Fruit fly (Drosophila melanogaster) whole organism, embryonic: ENCODE results near the gene CG11374.

Experiments
- Abd-B ChIP-seq: fragments of 200-800 bp; sonication (Bioruptor generic); optimal IDR thresholded peaks from 2 replicates; lab custom pipeline; 2018; ENCODE audit warnings: missing biosample characterization, mild to moderate bottlenecking, missing genetic modification characterization, moderate library complexity
- Bdp1 ChIP-seq: fragments of 200-800 bp; sonication (Bioruptor generic); optimal IDR thresholded peaks from 3 replicates; lab custom pipeline; 2016; ENCODE audit warnings: missing biosample characterization, missing genetic modification characterization
- CG10543 ChIP-seq: fragments of 200-800 bp; sonication (Bioruptor generic); optimal IDR thresholded peaks from 3 replicates; lab custom pipeline; 2017; ENCODE audit warnings: missing biosample characterization, mild to moderate bottlenecking, missing genetic modification characterization, moderate library complexity
- CG1233 ChIP-seq: fragments of 200-800 bp; sonication (Bioruptor generic); optimal IDR thresholded peaks from 4 replicates; lab custom pipeline; 2018; ENCODE audit warnings: missing biosample characterization, mild to moderate bottlenecking, missing genetic modification characterization
- CG13296 ChIP-seq: fragments of 200-800 bp; sonication (Bioruptor generic); optimal IDR thresholded peaks from 3 replicates; lab custom pipeline; 2018; ENCODE audit warnings: missing biosample characterization, mild to moderate bottlenecking, missing genetic modification characterization
- CG14441 ChIP-seq: fragments of 200-800 bp; sonication (Bioruptor generic); IDR thresholded peaks from 2 replicates; pipeline ENCODE4 v1.3.6; 2022; ENCODE audit warnings: missing biosample characterization, missing genetic modification characterization
- CG14965 ChIP-seq: fragments of 200-800 bp; sonication (Bioruptor generic); optimal IDR thresholded peaks from 2 replicates; lab custom pipeline; 2016; ENCODE audit warnings: missing biosample characterization, missing genetic modification characterization, borderline replicate concordance
- CG1647 ChIP-seq: fragments of 200-800 bp; sonication (Bioruptor generic); optimal IDR thresholded peaks from 3 replicates; lab custom pipeline; 2016; ENCODE audit warnings: missing biosample characterization, missing genetic modification characterization
- CG16863 ChIP-seq: fragments of 200-800 bp; sonication (Bioruptor generic); optimal IDR thresholded peaks from 3 replicates; lab custom pipeline; 2016; ENCODE audit warnings: missing biosample characterization, missing genetic modification characterization
- CG17568 ChIP-seq: fragments of 200-800 bp; sonication (Bioruptor generic); optimal IDR thresholded peaks from 2 replicates; lab custom pipeline; 2018; ENCODE audit warnings: missing biosample characterization, mild to moderate bottlenecking, missing genetic modification characterization, moderate library complexity
- CG17829 ChIP-seq: fragments of 200-800 bp; optimal IDR thresholded peaks from 2 replicates; lab custom pipeline; 2019; ENCODE audit warnings: missing biosample characterization, mild to moderate bottlenecking, missing genetic modification characterization, moderate library complexity
- CG2129 ChIP-seq: fragments of 200-800 bp; sonication (Bioruptor generic); IDR thresholded peaks from 2 replicates; pipeline ENCODE4 v1.3.6; 2022; ENCODE audit warnings: missing biosample characterization, missing genetic modification characterization; ENCODE audit not compliant: partially characterized antibody
- CG30431 ChIP-seq: fragments of 200-800 bp; sonication (Bioruptor generic); optimal IDR thresholded peaks from 2 replicates; lab custom pipeline; 2017; ENCODE audit warnings: missing biosample characterization, missing genetic modification characterization
- CG3163 ChIP-seq: fragments of 200-800 bp; sonication (Bioruptor generic); optimal IDR thresholded peaks from 3 replicates; lab custom pipeline; 2016; ENCODE audit warnings: missing biosample characterization, missing genetic modification characterization
- CG3407 ChIP-seq: fragments of 200-800 bp; sonication (Bioruptor generic); optimal IDR thresholded peaks from 2 replicates; lab custom pipeline; 2018; ENCODE audit warnings: missing biosample characterization, mild to moderate bottlenecking, missing genetic modification characterization
- CG4707 ChIP-seq: fragments of 200-800 bp; sonication (Bioruptor generic); optimal IDR thresholded peaks from 2 replicates; lab custom pipeline; 2018; ENCODE audit warnings: missing biosample characterization, mild to moderate bottlenecking, missing genetic modification characterization, moderate library complexity
- CG4820 ChIP-seq: fragments of 200-800 bp; sonication (Bioruptor generic); optimal IDR thresholded peaks from 3 replicates; lab custom pipeline; 2016; ENCODE audit warnings: missing biosample characterization, missing genetic modification characterization
- CG7839 ChIP-seq: fragments of 200-800 bp; sonication (Bioruptor generic); optimal IDR thresholded peaks from 3 replicates; lab custom pipeline; 2018; ENCODE audit warnings: missing biosample characterization, mild to moderate bottlenecking, missing genetic modification characterization, moderate library complexity
- CG8281 ChIP-seq: fragments of 200-800 bp; sonication (Bioruptor generic); optimal IDR thresholded peaks from 2 replicates; lab custom pipeline; 2018; ENCODE audit warnings: missing biosample characterization, mild to moderate bottlenecking, missing genetic modification characterization, moderate library complexity
- CG8359 ChIP-seq: fragments of 200-800 bp; sonication (Bioruptor generic); optimal IDR thresholded peaks from 2 replicates; lab custom pipeline; 2017; ENCODE audit warnings: missing biosample characterization, mild to moderate bottlenecking, missing genetic modification characterization, borderline replicate concordance
- CG9876 ChIP-seq: fragments of 200-800 bp; sonication (Bioruptor generic); optimal IDR thresholded peaks from 2 replicates; lab custom pipeline; 2016; ENCODE audit warnings: missing biosample characterization, missing genetic modification characterization
- CG9932 ChIP-seq: fragments of 200-800 bp; sonication (Bioruptor generic); IDR thresholded peaks from 2 replicates; pipeline ENCODE4 v1.3.6; 2022; ENCODE audit warnings: missing biosample characterization, missing genetic modification characterization
- Dll ChIP-seq: fragments of 200-800 bp; sonication (Bioruptor generic); IDR thresholded peaks from 4 replicates; pipeline ENCODE4 v1.3.6; 2022; ENCODE audit warnings: missing biosample characterization, missing genetic modification characterization; ENCODE audit not compliant: partially characterized antibody
- Doc3 ChIP-seq: fragments of 200-800 bp; sonication (Bioruptor generic); IDR thresholded peaks from 3 replicates; pipeline ENCODE4 v1.3.6; 2022; ENCODE audit warnings: missing biosample characterization, missing genetic modification characterization; ENCODE audit not compliant: partially characterized antibody
- Dp ChIP-seq: fragments of 200-800 bp; sonication (Bioruptor generic); optimal IDR thresholded peaks from 2 replicates; lab custom pipeline; 2018; ENCODE audit warnings: missing biosample characterization, mild to moderate bottlenecking, missing genetic modification characterization, moderate library complexity
- Ets97D ChIP-seq: fragments of 200-800 bp; sonication (Bioruptor generic); optimal IDR thresholded peaks from 3 replicates; lab custom pipeline; 2016; ENCODE audit warnings: missing biosample characterization, missing genetic modification characterization
- Fer3 ChIP-seq: fragments of 200-800 bp; sonication (Bioruptor generic); optimal IDR thresholded peaks from 2 replicates; lab custom pipeline; 2018; ENCODE audit warnings: missing biosample characterization, mild to moderate bottlenecking, missing genetic modification characterization, moderate library complexity
- NK7.1 ChIP-seq: fragments of 200-800 bp; sonication (Bioruptor generic); optimal IDR thresholded peaks from 3 replicates; lab custom pipeline; 2016; ENCODE audit warnings: missing biosample characterization, missing genetic modification characterization
- Nf-YB ChIP-seq: fragments of 200-800 bp; sonication (Bioruptor generic); optimal IDR thresholded peaks from 3 replicates; lab custom pipeline; 2019; ENCODE audit warnings: missing biosample characterization, mild to moderate bottlenecking, missing genetic modification characterization, moderate library complexity
- Optix ChIP-seq: fragments of 200-800 bp; sonication (Bioruptor generic); IDR thresholded peaks from 3 replicates; pipeline ENCODE4 v1.3.6; 2022; ENCODE audit warnings: missing biosample characterization, missing genetic modification characterization
- Sin3A ChIP-seq: fragments of >200 bp; optimal IDR thresholded peaks from 2 replicates; lab custom pipeline; 2018
- Stat92E ChIP-seq, 3 experiments: fragments of >200 bp in 2 of 3; fragments of 200-800 bp in 1 of 3; sonication (Bioruptor generic) in 1 of 3; optimal IDR thresholded peaks; 2 replicates each; lab custom pipeline; 2017 to 2019; ENCODE audit warnings: missing biosample characterization in 3 of 3, missing genetic modification characterization in 3 of 3, mild to moderate bottlenecking in 1 of 3, moderate library complexity in 1 of 3
- Taf1 ChIP-seq: fragments of 200-800 bp; sonication (Bioruptor generic); IDR thresholded peaks from 2 replicates; pipeline ENCODE4 v1.3.6; 2022; ENCODE audit warnings: missing biosample characterization, missing genetic modification characterization
- chinmo ChIP-seq: fragments of 200-800 bp; sonication (Bioruptor generic); IDR thresholded peaks from 4 replicates; pipeline ENCODE4 v1.3.6; 2022; ENCODE audit warnings: missing biosample characterization, missing genetic modification characterization; ENCODE audit not compliant: partially characterized antibody
- fru ChIP-seq: fragments of >200 bp; optimal IDR thresholded peaks from 2 replicates; lab custom pipeline; 2017
- gce ChIP-seq: fragments of 200-800 bp; sonication (Bioruptor generic); IDR thresholded peaks from 3 replicates; pipeline ENCODE4 v1.3.6; 2022; ENCODE audit warnings: missing biosample characterization, missing genetic modification characterization
- hb ChIP-seq: fragments of 200-800 bp; sonication (Bioruptor generic); IDR thresholded peaks from 3 replicates; pipeline ENCODE4 v1.3.6; 2022; ENCODE audit warnings: missing biosample characterization, missing genetic modification characterization; ENCODE audit not compliant: partially characterized antibody
- lbe ChIP-seq: fragments of 200-800 bp; sonication (Bioruptor generic); optimal IDR thresholded peaks from 2 replicates; lab custom pipeline; 2016; ENCODE audit warnings: missing biosample characterization, mild to moderate bottlenecking, missing genetic modification characterization
- lilli ChIP-seq: fragments of 200-800 bp; sonication (Bioruptor generic); optimal IDR thresholded peaks from 3 replicates; lab custom pipeline; 2016; ENCODE audit warnings: missing biosample characterization, missing genetic modification characterization
- lov ChIP-seq, 2 experiments: fragments of 200-800 bp in 1 of 2; fragments of >200 bp in 1 of 2; sonication (Bioruptor generic) in 1 of 2; IDR thresholded peaks in 1 of 2; optimal IDR thresholded peaks in 1 of 2; 2 replicates in 1 of 2; 3 replicates in 1 of 2; pipeline versions ENCODE4 v1.3.6 to Lab custom; 2017 to 2022; ENCODE audit warnings: missing biosample characterization in 1 of 2, missing genetic modification characterization in 1 of 2
- mld ChIP-seq: fragments of 200-800 bp; sonication (Bioruptor generic); IDR thresholded peaks from 3 replicates; pipeline ENCODE4 v1.3.6; 2022; ENCODE audit warnings: missing biosample characterization, missing genetic modification characterization; ENCODE audit not compliant: partially characterized antibody
- nau ChIP-seq: fragments of 200-800 bp; sonication (Bioruptor generic); optimal IDR thresholded peaks from 3 replicates; lab custom pipeline; 2017; ENCODE audit warnings: missing biosample characterization, mild to moderate bottlenecking, missing genetic modification characterization, missing genetic modification reagents
- nmo ChIP-seq: fragments of 200-800 bp; sonication (Bioruptor generic); optimal IDR thresholded peaks from 2 replicates; lab custom pipeline; 2018; ENCODE audit warnings: missing biosample characterization, mild to moderate bottlenecking, missing genetic modification characterization, moderate library complexity
- pzg ChIP-seq: fragments of 200-800 bp; sonication (Bioruptor generic); optimal IDR thresholded peaks from 3 replicates; lab custom pipeline; 2018; ENCODE audit warnings: missing biosample characterization, mild to moderate bottlenecking, missing genetic modification characterization, moderate library complexity
- shn ChIP-seq: fragments of 200-800 bp; sonication (Bioruptor generic); optimal IDR thresholded peaks from 3 replicates; lab custom pipeline; 2016; ENCODE audit warnings: missing biosample characterization, missing genetic modification characterization
- sima ChIP-seq: fragments of 200-800 bp; sonication (Bioruptor generic); optimal IDR thresholded peaks from 2 replicates; lab custom pipeline; 2016; ENCODE audit warnings: missing biosample characterization, missing genetic modification characterization
- tin ChIP-seq: fragments of 200-800 bp; sonication (Bioruptor generic); optimal IDR thresholded peaks from 3 replicates; lab custom pipeline; 2016; ENCODE audit warnings: missing biosample characterization, missing genetic modification characterization
- zfh1 ChIP-seq: fragments of 200-800 bp; sonication (Bioruptor generic); IDR thresholded peaks from 3 replicates; pipeline ENCODE4 v1.3.6; 2022; ENCODE audit warnings: missing biosample characterization, missing genetic modification characterization

Gene CG11374

dm6 chr2L:72752-73435 is 3.3 kb upstream of the CG11374 start (continued):
- TF ChIP-seq tin (peak; percentile 40), fru (no peak), CG16863 (GFP tag; lab: Kevin White, UChicago) (peak; percentile 20), lov (optimal IDR thresholded peaks at IDR 0.05; lab: Kevin White, UChicago) (no peak), lov (GFP tag; IDR thresholded peaks at IDR 0.05; lab: Robert Waterston, UW) (peak; percentile 63; the same call in 1 of the 3 replicates), Abd-B (no peak), Fer3 (peak; percentile 34), CG10543 (no peak), CG8281 (no peak), nmo (GFP tag; lab: Kevin White, UChicago) (no peak), CG17568 (GFP tag; lab: Kevin White, UChicago) (no peak), sima (GFP tag; lab: Kevin White, UChicago) (no peak), lilli (GFP tag; lab: Kevin White, UChicago) (peak; percentile 71), Nf-YB (GFP tag; lab: Kevin White, UChicago) (no peak), nau (GFP tag; lab: Kevin White, UChicago) (no peak), zfh1 (GFP tag; lab: Robert Waterston, UW) (peak; percentile 13; the same call in 1 of the 3 replicates), CG7839 (peak; percentile 36), CG30431 (GFP tag; lab: Kevin White, UChicago) (no peak), CG2129 (GFP tag; lab: Robert Waterston, UW) (no peak), CG14965 (GFP tag; lab: Kevin White, UChicago) (no peak), CG9876 (GFP tag; lab: Kevin White, UChicago) (peak; percentile 55), CG3163 (GFP tag; lab: Kevin White, UChicago) (peak; percentile 29), Taf1 (GFP tag; lab: Robert Waterston, UW) (no peak), CG4820 (GFP tag; lab: Kevin White, UChicago) (no peak), CG14441 (GFP tag; lab: Robert Waterston, UW) (peak; percentile 45; the same call in 1 of the 2 replicates), CG13296 (GFP tag; lab: Kevin White, UChicago) (no peak), Dp (GFP tag; lab: Kevin White, UChicago) (peak; percentile 55), Dll (peak; percentile 68; the same call in 2 of the 4 replicates), NK7.1 (GFP tag; lab: Kevin White, UChicago) (no peak), CG1647 (GFP tag; lab: Kevin White, UChicago) (no peak), lbe (GFP tag; lab: Kevin White, UChicago) (peak; percentile 31), CG9932 (GFP tag; lab: Robert Waterston, UW) (no peak; the same call in 1 of the 2 replicates), pzg (GFP tag; lab: Kevin White, UChicago) (peak; percentile 66), Optix (GFP tag; lab: Robert Waterston, UW) (no peak), CG4707 (no peak), Doc3 (GFP tag; lab: Robert Waterston, UW) (no peak), Bdp1 (GFP tag; lab: Kevin White, UChicago) (no peak), CG3407 (GFP tag; lab: Kevin White, UChicago) (no peak), chinmo (GFP tag; lab: Robert Waterston, UW) (peak; percentile 90; the same call in 3 of the 4 replicates), CG1233 (GFP tag; lab: Kevin White, UChicago) (peak; percentile 39), gce (no peak), Sin3A (lab: Kevin White, UChicago) (no peak), mld (GFP tag; lab: Robert Waterston, UW) (no peak), Stat92E (GFP tag; optimal IDR thresholded peaks at IDR 0.05; lab: Kevin White, UChicago) (no peak), hb (GFP tag; lab: Robert Waterston, UW) (no peak), CG17829 (tag; lab: Kevin White, UChicago) (no peak), CG8359 (GFP tag; lab: Kevin White, UChicago) (no peak), Ets97D (GFP tag; lab: Kevin White, UChicago) (peak; percentile 75), shn (no peak)
